Worm (Caenorhabditis elegans) whole organism, L4/young adult: ENCODE measurements around the gene spp-26.

Source experiments
- W03F9.2 ChIP-seq: fragments of 150-350 bp; optimal IDR thresholded peaks from 2 replicates; lab custom pipeline; 2014; ENCODE audit warnings: missing biosample characterization, missing genetic modification characterization
- dao-5 ChIP-seq: sonication (generic microtip); optimal IDR thresholded peaks from 2 replicates; lab custom pipeline; 2016; ENCODE audit warnings: missing genotype, missing genetic modification characterization, moderate library complexity, missing compliant biosample characterization
- him-1 ChIP-seq: sonication (generic microtip); optimal IDR thresholded peaks from 2 replicates; lab custom pipeline; 2016; ENCODE audit warnings: missing genotype, missing genetic modification reagents, missing genetic modification characterization, missing compliant biosample characterization

DNA sequence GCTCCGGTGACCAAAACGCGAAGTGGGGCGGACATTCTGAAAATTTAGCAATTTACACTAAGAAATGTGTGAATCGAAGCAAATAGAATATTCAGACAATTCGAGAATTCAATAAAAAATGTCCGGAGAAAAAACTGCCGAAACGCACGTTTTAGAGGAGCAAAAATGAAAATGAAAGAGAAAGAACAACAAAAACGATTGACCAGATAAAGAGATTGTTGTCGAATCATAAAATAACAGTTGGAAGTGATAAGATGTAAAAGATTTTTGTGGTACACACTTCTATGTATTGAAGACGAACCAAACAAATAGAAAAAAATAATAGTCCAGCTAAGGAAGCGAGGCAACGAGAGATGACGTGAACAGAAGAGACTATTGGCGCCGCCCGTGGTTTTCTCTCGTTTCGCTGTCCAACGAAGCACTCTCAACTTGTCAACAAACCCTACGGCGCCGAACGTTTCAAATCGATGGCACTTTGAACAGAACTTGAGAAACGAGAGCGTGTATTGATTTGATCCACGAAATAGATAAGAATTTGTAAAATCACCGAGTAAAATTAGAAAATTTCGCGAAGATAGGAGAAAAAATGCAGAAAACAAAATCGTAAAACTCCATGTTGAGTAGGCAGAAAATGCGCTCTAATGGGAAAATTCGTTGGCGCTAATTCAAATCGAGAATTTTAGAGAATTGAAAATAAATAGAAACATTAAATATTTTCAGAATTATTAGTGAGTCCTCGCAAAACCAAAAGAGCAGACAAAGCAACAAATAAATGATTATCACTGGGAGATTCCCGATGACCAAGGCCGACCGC is 42.3 kb downstream of the spp-26 start, which contains the start of gene mdh-1:
- TF ChIP-seq dao-5 (no peak), W03F9.2 (tag; lab: Kevin White, UChicago) (no peak), him-1 (tag; lab: Kevin White, UChicago) (no peak)
